Worm (Caenorhabditis elegans) whole organism, L4 larva: ENCODE measurements around the gene K06H7.1.
A peak's percentile ranks its signal among the peaks of the same experiment; 100 is the strongest.

ENCODE experiments used
- Y5F2A.4 ChIP-seq: fragments of 200-800 bp; sonication (Bioruptor generic); optimal IDR thresholded peaks from 2 replicates; lab custom pipeline; 2018; ENCODE audit warnings: mild to moderate bottlenecking, missing genetic modification characterization, missing compliant biosample characterization
- aly-2 ChIP-seq: sonication (generic microtip); optimal IDR thresholded peaks from 2 replicates; lab custom pipeline; 2018; ENCODE audit warnings: missing biosample characterization, missing genetic modification characterization
- ama-1 ChIP-seq: fragments of 150-350 bp; optimal IDR thresholded peaks from 2 replicates; lab custom pipeline; 2014; ENCODE audit warnings: inconsistent platforms, mixed read lengths
- ceh-20 ChIP-seq: fragments of 200-800 bp; sonication (Bioruptor generic); IDR thresholded peaks from 2 replicates; pipeline ENCODE4 v1.3.6; 2022; ENCODE audit warnings: missing genetic modification reagents, missing genetic modification characterization, missing compliant biosample characterization
- ceh-82 ChIP-seq: sonication (generic microtip); optimal IDR thresholded peaks from 2 replicates; lab custom pipeline; 2017; ENCODE audit warnings: missing biosample characterization, missing genetic modification characterization
- daf-12 ChIP-seq: fragments of 150-350 bp; optimal IDR thresholded peaks from 2 replicates; lab custom pipeline; 2014; ENCODE audit warnings: missing biosample characterization, missing genetic modification reagents, missing genetic modification characterization
- daf-16 ChIP-seq, 3 experiments: sonication (generic microtip); optimal IDR thresholded peaks; 2 replicates each; lab custom pipeline; 2016 to 2017; ENCODE audit warnings: missing genetic modification characterization in 3 of 3, missing genetic modification reagents in 3 of 3, mild to moderate bottlenecking in 2 of 3, missing compliant biosample characterization in 2 of 3, missing biosample characterization in 1 of 3, moderate library complexity in 1 of 3
- dmd-8 ChIP-seq: fragments of 200-800 bp; sonication (Bioruptor generic); IDR thresholded peaks from 2 replicates; pipeline ENCODE4 v1.3.6; 2022; ENCODE audit warnings: missing genetic modification characterization, missing compliant biosample characterization
- fos-1 ChIP-seq: fragments of 150-350 bp; optimal IDR thresholded peaks from 2 replicates; lab custom pipeline; 2014; ENCODE audit warnings: missing biosample characterization, missing genetic modification characterization
- nhr-11 ChIP-seq: fragments of 150-350 bp; optimal IDR thresholded peaks from 2 replicates; lab custom pipeline; 2014; ENCODE audit warnings: missing biosample characterization, missing genetic modification characterization
- nhr-6 ChIP-seq: fragments of 150-350 bp; optimal IDR thresholded peaks from 2 replicates; lab custom pipeline; 2014; ENCODE audit warnings: missing biosample characterization, missing genetic modification characterization
- nhr-76 ChIP-seq: fragments of 150-350 bp; optimal IDR thresholded peaks from 2 replicates; lab custom pipeline; 2014; ENCODE audit warnings: missing biosample characterization, missing genetic modification characterization
- tag-97 ChIP-seq: fragments of 200-800 bp; sonication (Bioruptor generic); IDR thresholded peaks from 2 replicates; pipeline ENCODE4 v1.3.6; 2022; ENCODE audit warnings: missing genetic modification characterization, missing compliant biosample characterization
- zag-1 ChIP-seq: fragments of 150-350 bp; optimal IDR thresholded peaks from 2 replicates; lab custom pipeline; 2014; ENCODE audit warnings: missing biosample characterization, missing genetic modification characterization

- TF ChIP-seq tag-97 (GFP tag; lab: Robert Waterston, UW) = no peak
- TF ChIP-seq nhr-6 (tag; lab: Kevin White, UChicago) = peak; percentile 37
- no peak for TF ChIP-seq zag-1
- TF ChIP-seq ama-1 = no peak
- no peak for TF ChIP-seq nhr-11
- no peak for TF ChIP-seq nhr-76
- TF ChIP-seq aly-2 (tag; lab: Kevin White, UChicago) = no peak
- no peak for TF ChIP-seq fos-1 (tag; lab: Kevin White, UChicago)
- no peak for TF ChIP-seq Y5F2A.4 (GFP tag; lab: Kevin White, UChicago)
- TF ChIP-seq ceh-82 (tag; lab: Kevin White, UChicago) = no peak
- TF ChIP-seq ceh-20 (GFP tag; lab: Robert Waterston, UW) = no peak
- no peak for TF ChIP-seq daf-16 (GFP tag; optimal IDR thresholded peaks at IDR 0.05; lab: Kevin White, UChicago)
- TF ChIP-seq daf-16 (tag; optimal IDR thresholded peaks at IDR 0.05; lab: Kevin White, UChicago) = no peak
- TF ChIP-seq daf-12 (tag; lab: Kevin White, UChicago) = no peak
- TF ChIP-seq dmd-8 = no peak
Observed at ce11 chrIII:8085355-8085754, 13.8 kb upstream of the K06H7.1 start, which contains the start of the genes K06H7.7 and grp-1.
